Worm (Caenorhabditis elegans): ENCODE data around the gene cey-1.

cey-1 gene

ce11 chrII:11045872-11046271 is 4.9 kb upstream of the cey-1 start, which contains the start of gene col-83:
Gene col-83 (minus strand): TSS chrII:11045972.
- TF ChIP-seq egl-27 (tag; optimal IDR thresholded peaks at IDR 0.05) (no peak), ceh-28 (tag; optimal IDR thresholded peaks at IDR 0.05) (no peak), ama-1 (optimal IDR thresholded peaks at IDR 0.05) (no peak), ceh-16 (tag; optimal IDR thresholded peaks at IDR 0.05) (no peak), ztf-11 (tag; optimal IDR thresholded peaks at IDR 0.05) (no peak), jun-1 (tag; optimal IDR thresholded peaks at IDR 0.05) (no peak), nhr-23 (tag; optimal IDR thresholded peaks at IDR 0.05) (no peak), nhr-76 (tag; optimal IDR thresholded peaks at IDR 0.05) (no peak), lin-15B (tag; optimal IDR thresholded peaks at IDR 0.05) (no peak), nhr-237 (tag; optimal IDR thresholded peaks at IDR 0.05) (no peak), unc-39 (tag; optimal IDR thresholded peaks at IDR 0.05) (no peak), elt-3 (tag; optimal IDR thresholded peaks at IDR 0.05) (no peak)

- TF ChIP-seq mml-1 (tag; optimal IDR thresholded peaks at IDR 0.05) (no peak), nhr-28 (tag; optimal IDR thresholded peaks at IDR 0.05) (no peak), lin-39 (tag; optimal IDR thresholded peaks at IDR 0.05) (no peak), nhr-23 (tag; optimal IDR thresholded peaks at IDR 0.05) (no peak), ztf-11 (tag; optimal IDR thresholded peaks at IDR 0.05) (no peak), unc-62 (GFP tag; optimal IDR thresholded peaks at IDR 0.05) (no peak), nhr-77 (tag; optimal IDR thresholded peaks at IDR 0.05) (no peak), ama-1 (optimal IDR thresholded peaks at IDR 0.05) (no peak), ceh-9 (tag; optimal IDR thresholded peaks at IDR 0.05) (no peak), lsy-12 (tag; optimal IDR thresholded peaks at IDR 0.05) (no peak), nhr-43 (tag; optimal IDR thresholded peaks at IDR 0.05; ENCODE audit: poor library complexity, severe bottlenecking) (no peak), mdl-1 (tag; optimal IDR thresholded peaks at IDR 0.05) (no peak), ceh-16 (tag; optimal IDR thresholded peaks at IDR 0.05) (no peak), fkh-10 (GFP tag; optimal IDR thresholded peaks at IDR 0.05) (no peak), elt-1 (tag; optimal IDR thresholded peaks at IDR 0.05) (no peak), ceh-28 (tag; optimal IDR thresholded peaks at IDR 0.05) (no peak), elt-3 (tag; optimal IDR thresholded peaks at IDR 0.05) (no peak)
Observed at ce11 chrII:11044193-11044568, 3.2 kb upstream of the cey-1 start.

DNA sequence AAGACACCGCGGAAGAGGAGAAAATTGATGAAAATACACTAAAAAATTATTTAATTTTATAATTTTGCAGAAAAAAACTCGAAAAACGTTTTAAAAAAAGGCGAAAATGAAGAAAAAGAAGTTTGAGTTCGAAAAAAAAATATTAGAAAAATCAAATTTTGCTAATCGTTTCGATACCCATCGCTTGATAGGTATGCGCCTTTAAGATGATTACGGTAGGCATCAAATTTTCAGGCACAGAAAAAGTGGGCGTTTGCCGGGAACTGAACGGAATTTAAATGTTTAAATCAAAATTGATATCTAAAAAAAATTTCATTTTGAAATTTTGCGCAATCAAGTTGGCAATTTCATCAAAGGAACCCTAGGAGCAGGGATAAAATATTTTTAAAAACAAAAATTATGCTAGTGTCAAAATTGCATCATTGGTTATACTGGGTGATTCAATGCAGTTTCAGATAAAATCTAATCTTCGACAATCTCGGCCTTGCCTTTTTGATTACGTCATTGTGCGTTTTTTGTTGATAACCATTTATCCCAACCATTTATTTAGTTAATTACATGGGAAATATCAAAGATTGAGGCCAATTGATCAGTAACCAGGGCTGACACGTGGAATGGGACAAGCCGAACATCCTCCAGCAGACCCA is 2.7 kb upstream of the cey-1 start:
- TF ChIP-seq egl-5 (tag; optimal IDR thresholded peaks at IDR 0.05) (no peak), elt-1 (tag; optimal IDR thresholded peaks at IDR 0.05) (peak; percentile 86), ceh-82 (tag; optimal IDR thresholded peaks at IDR 0.05) (no peak), nhr-76 (tag; optimal IDR thresholded peaks at IDR 0.05) (no peak), nhr-11 (tag; optimal IDR thresholded peaks at IDR 0.05) (no peak), nhr-28 (tag; optimal IDR thresholded peaks at IDR 0.05) (no peak), fkh-10 (GFP tag; optimal IDR thresholded peaks at IDR 0.05) (no peak)

- TF ChIP-seq daf-12 (tag; optimal IDR thresholded peaks at IDR 0.05) (no peak), eor-1 (tag; optimal IDR thresholded peaks at IDR 0.05) (no peak), zag-1 (tag; optimal IDR thresholded peaks at IDR 0.05) (no peak), nhr-67 (tag; optimal IDR thresholded peaks at IDR 0.05) (no peak), ztf-11 (tag; optimal IDR thresholded peaks at IDR 0.05) (peak; percentile 18), nhr-12 (tag; optimal IDR thresholded peaks at IDR 0.05) (no peak), ceh-9 (tag; optimal IDR thresholded peaks at IDR 0.05) (no peak), R02D3.7 (tag; optimal IDR thresholded peaks at IDR 0.05) (no peak), nhr-11 (tag; optimal IDR thresholded peaks at IDR 0.05) (no peak), egl-5 (tag; optimal IDR thresholded peaks at IDR 0.05) (peak; percentile 55), ama-1 (optimal IDR thresholded peaks at IDR 0.05) (no peak), nhr-77 (tag; optimal IDR thresholded peaks at IDR 0.05) (no peak), ztf-4 (tag; optimal IDR thresholded peaks at IDR 0.05) (no peak), pqm-1 (tag; optimal IDR thresholded peaks at IDR 0.05) (peak; percentile 71), fkh-10 (GFP tag; optimal IDR thresholded peaks at IDR 0.05) (peak; percentile 45), lsy-12 (tag; optimal IDR thresholded peaks at IDR 0.05) (peak; percentile 31), snpc-4 (tag; optimal IDR thresholded peaks at IDR 0.05) (peak; percentile 21), mml-1 (tag; optimal IDR thresholded peaks at IDR 0.05) (no peak), nhr-237 (tag; optimal IDR thresholded peaks at IDR 0.05) (no peak), elt-3 (tag; optimal IDR thresholded peaks at IDR 0.05) (no peak), mdl-1 (tag; optimal IDR thresholded peaks at IDR 0.05) (no peak), ZK546.5 (tag; optimal IDR thresholded peaks at IDR 0.05) (no peak), ceh-82 (tag; optimal IDR thresholded peaks at IDR 0.05) (no peak), nfya-1 (tag; optimal IDR thresholded peaks at IDR 0.05; ENCODE audit: insufficient read depth) (peak; percentile 86), ceh-16 (tag; optimal IDR thresholded peaks at IDR 0.05) (no peak), hmg-11 (tag; optimal IDR thresholded peaks at IDR 0.05) (peak; percentile 94), tbx-2 (tag; optimal IDR thresholded peaks at IDR 0.05) (peak; percentile 23), nhr-76 (tag; optimal IDR thresholded peaks at IDR 0.05) (no peak), egl-27 (tag; optimal IDR thresholded peaks at IDR 0.05) (peak; percentile 52), nhr-23 (tag; optimal IDR thresholded peaks at IDR 0.05) (no peak), aly-2 (tag; optimal IDR thresholded peaks at IDR 0.05) (no peak), lin-15B (tag; optimal IDR thresholded peaks at IDR 0.05) (peak; percentile 67), unc-62 (GFP tag; optimal IDR thresholded peaks at IDR 0.05) (peak; percentile 19), nhr-28 (tag; optimal IDR thresholded peaks at IDR 0.05) (no peak), fos-1 (tag; optimal IDR thresholded peaks at IDR 0.05) (no peak), unc-39 (tag; optimal IDR thresholded peaks at IDR 0.05) (no peak), fkh-2 (tag; optimal IDR thresholded peaks at IDR 0.05) (no peak), elt-2 (tag; optimal IDR thresholded peaks at IDR 0.05) (peak; percentile 89), lin-39 (tag; optimal IDR thresholded peaks at IDR 0.05) (peak; percentile 86)
Observed at ce11 chrII:11042878-11043331, 1.9 kb upstream of the cey-1 start.

Measured in whole organism, L3 larva.